Worm (Caenorhabditis elegans) whole organism, L4 larva: Measurements from ENCODE around the gene gln-3.

Source experiments
- D1046.2 ChIP-seq: fragments of 200-800 bp; sonication (Bioruptor generic); IDR thresholded peaks from 2 replicates; pipeline ENCODE4 v1.3.6; 2022; ENCODE audit warnings: missing genetic modification characterization, missing compliant biosample characterization
- F49E8.2 ChIP-seq: sonication (generic microtip); optimal IDR thresholded peaks from 2 replicates; lab custom pipeline; 2016; ENCODE audit warnings: missing compliant biosample characterization, mild to moderate bottlenecking, missing genetic modification characterization, borderline replicate concordance
- T20F7.1 ChIP-seq: fragments of 200-800 bp; sonication (Bioruptor generic); optimal IDR thresholded peaks from 2 replicates; lab custom pipeline; 2018; ENCODE audit warnings: mild to moderate bottlenecking, missing genetic modification characterization, missing compliant biosample characterization
- T26A8.4 ChIP-seq: fragments of 200-800 bp; sonication (Bioruptor generic); IDR thresholded peaks from 2 replicates; pipeline ENCODE4 v1.3.6; 2022; ENCODE audit warnings: missing genetic modification characterization, missing compliant biosample characterization
- Y75B8A.6 ChIP-seq: fragments of 200-800 bp; sonication (Bioruptor generic); IDR thresholded peaks from 2 replicates; pipeline ENCODE4 v1.3.6; 2022; ENCODE audit warnings: missing genetic modification reagents, missing genetic modification characterization, missing compliant biosample characterization
- ZK337.2 ChIP-seq: fragments of 200-800 bp; sonication (Bioruptor generic); IDR thresholded peaks from 2 replicates; pipeline ENCODE4 v1.3.6; 2022; ENCODE audit warnings: missing genetic modification reagents, missing genetic modification characterization, missing compliant biosample characterization
- ZK546.5 ChIP-seq, 2 experiments: sonication (generic microtip); optimal IDR thresholded peaks; 2 replicates each; lab custom pipeline; 2017; ENCODE audit warnings: missing biosample characterization in 2 of 2, missing genetic modification characterization in 2 of 2
- ama-1 ChIP-seq: fragments of 150-350 bp; optimal IDR thresholded peaks from 2 replicates; lab custom pipeline; 2014; ENCODE audit warnings: inconsistent platforms, mixed read lengths
- ceh-20 ChIP-seq: fragments of 200-800 bp; sonication (Bioruptor generic); IDR thresholded peaks from 2 replicates; pipeline ENCODE4 v1.3.6; 2022; ENCODE audit warnings: missing genetic modification reagents, missing genetic modification characterization, missing compliant biosample characterization
- ceh-28 ChIP-seq: fragments of 150-350 bp; optimal IDR thresholded peaks from 2 replicates; lab custom pipeline; 2014; ENCODE audit warnings: missing biosample characterization, missing genetic modification reagents, missing genetic modification characterization
- ceh-82 ChIP-seq: sonication (generic microtip); optimal IDR thresholded peaks from 2 replicates; lab custom pipeline; 2017; ENCODE audit warnings: missing biosample characterization, missing genetic modification characterization
- daf-12 ChIP-seq: fragments of 150-350 bp; optimal IDR thresholded peaks from 2 replicates; lab custom pipeline; 2014; ENCODE audit warnings: missing biosample characterization, missing genetic modification reagents, missing genetic modification characterization
- daf-16 ChIP-seq, 3 experiments: sonication (generic microtip); optimal IDR thresholded peaks; 2 replicates each; lab custom pipeline; 2016 to 2017; ENCODE audit warnings: missing genetic modification characterization in 3 of 3, missing genetic modification reagents in 3 of 3, mild to moderate bottlenecking in 2 of 3, missing compliant biosample characterization in 2 of 3, missing biosample characterization in 1 of 3, moderate library complexity in 1 of 3
- dmd-8 ChIP-seq: fragments of 200-800 bp; sonication (Bioruptor generic); IDR thresholded peaks from 2 replicates; pipeline ENCODE4 v1.3.6; 2022; ENCODE audit warnings: missing genetic modification characterization, missing compliant biosample characterization
- dmd-9 ChIP-seq: fragments of 200-800 bp; sonication (Bioruptor generic); IDR thresholded peaks from 2 replicates; pipeline ENCODE4 v1.3.6; 2022; ENCODE audit warnings: missing genetic modification reagents, missing genetic modification characterization, missing compliant biosample characterization
- dpl-1 ChIP-seq: fragments of 150-350 bp; optimal IDR thresholded peaks from 2 replicates; lab custom pipeline; 2014; ENCODE audit warnings: missing biosample characterization, missing genetic modification reagents, missing genetic modification characterization
- duxl-1 ChIP-seq: sonication (generic microtip); optimal IDR thresholded peaks from 2 replicates; lab custom pipeline; 2016; ENCODE audit warnings: mild to moderate bottlenecking, missing genetic modification characterization, moderate library complexity, missing compliant biosample characterization; ENCODE audit not compliant: poor library complexity
- dve-1 ChIP-seq: sonication (generic microtip); optimal IDR thresholded peaks from 2 replicates; lab custom pipeline; 2017; ENCODE audit warnings: antibody characterized with exemption, mild to moderate bottlenecking, missing genetic modification characterization, missing compliant biosample characterization; ENCODE audit not compliant: insufficient read depth
- egl-27 ChIP-seq: sonication (generic microtip); optimal IDR thresholded peaks from 3 replicates; lab custom pipeline; 2017; ENCODE audit warnings: missing biosample characterization, missing genetic modification reagents, missing genetic modification characterization
- egl-43 ChIP-seq: fragments of 200-800 bp; sonication (Bioruptor generic); IDR thresholded peaks from 2 replicates; pipeline ENCODE4 v1.3.6; 2022; ENCODE audit warnings: missing genetic modification reagents, missing genetic modification characterization, missing compliant biosample characterization
- fos-1 ChIP-seq: fragments of 150-350 bp; optimal IDR thresholded peaks from 2 replicates; lab custom pipeline; 2014; ENCODE audit warnings: missing biosample characterization, missing genetic modification characterization
- gei-8 ChIP-seq: fragments of 200-800 bp; sonication (Bioruptor generic); optimal IDR thresholded peaks from 2 replicates; lab custom pipeline; 2018; ENCODE audit warnings: mild to moderate bottlenecking, missing genetic modification characterization, missing compliant biosample characterization
- hlh-11 ChIP-seq: fragments of 200-800 bp; sonication (Bioruptor generic); optimal IDR thresholded peaks from 2 replicates; lab custom pipeline; 2018; ENCODE audit warnings: mild to moderate bottlenecking, missing genetic modification characterization, missing compliant biosample characterization
- hmg-1.1 ChIP-seq: fragments of 200-800 bp; sonication (Bioruptor generic); IDR thresholded peaks from 2 replicates; pipeline ENCODE4 v1.3.6; 2022; ENCODE audit warnings: missing genetic modification reagents, missing genetic modification characterization, missing compliant biosample characterization
- lim-7 ChIP-seq: fragments of 200-800 bp; sonication (Bioruptor generic); IDR thresholded peaks from 2 replicates; pipeline ENCODE4 v1.3.6; 2022; ENCODE audit warnings: missing genetic modification characterization, missing compliant biosample characterization
- lin-15B ChIP-seq: fragments of 150-350 bp; sonication (generic microtip); optimal IDR thresholded peaks from 3 replicates; lab custom pipeline; 2014; ENCODE audit warnings: missing biosample characterization, missing genetic modification characterization
- lin-29 ChIP-seq: fragments of 200-800 bp; sonication (Bioruptor generic); IDR thresholded peaks from 2 replicates; pipeline ENCODE4 v1.3.6; 2022; ENCODE audit warnings: missing genetic modification reagents, missing genetic modification characterization, missing compliant biosample characterization
- lir-3 ChIP-seq: sonication (generic microtip); optimal IDR thresholded peaks from 2 replicates; lab custom pipeline; 2016; ENCODE audit warnings: mild to moderate bottlenecking, missing genetic modification characterization, missing compliant biosample characterization
- mdl-1 ChIP-seq, 2 experiments: fragments of 150-350 bp in 1 of 2; sonication (generic microtip) in 1 of 2; optimal IDR thresholded peaks; 2 replicates each; lab custom pipeline; 2014 to 2017; ENCODE audit warnings: missing biosample characterization in 2 of 2, missing genetic modification characterization in 2 of 2
- mdt-29 ChIP-seq: fragments of 200-800 bp; sonication (Bioruptor generic); IDR thresholded peaks from 2 replicates; pipeline ENCODE4 v1.3.6; 2022; ENCODE audit warnings: missing genetic modification reagents, missing genetic modification characterization, missing compliant biosample characterization
- mes-2 ChIP-seq: sonication (generic microtip); optimal IDR thresholded peaks from 2 replicates; lab custom pipeline; 2016; ENCODE audit warnings: missing genotype, mild to moderate bottlenecking, missing genetic modification characterization, missing compliant biosample characterization; ENCODE audit not compliant: poor library complexity, severe bottlenecking
- nhr-111 ChIP-seq: fragments of 200-800 bp; sonication (Bioruptor generic); optimal IDR thresholded peaks from 2 replicates; lab custom pipeline; 2018; ENCODE audit warnings: mild to moderate bottlenecking, missing genetic modification characterization, missing compliant biosample characterization
- nhr-237 ChIP-seq: sonication (generic microtip); optimal IDR thresholded peaks from 2 replicates; lab custom pipeline; 2017; ENCODE audit warnings: missing biosample characterization, missing genetic modification characterization
- nhr-42 ChIP-seq: fragments of 200-800 bp; sonication (Bioruptor generic); IDR thresholded peaks from 2 replicates; pipeline ENCODE4 v1.3.6; 2022; ENCODE audit warnings: missing genetic modification characterization, missing compliant biosample characterization
- nhr-6 ChIP-seq: fragments of 150-350 bp; optimal IDR thresholded peaks from 2 replicates; lab custom pipeline; 2014; ENCODE audit warnings: missing biosample characterization, missing genetic modification characterization
- nhr-76 ChIP-seq: fragments of 150-350 bp; optimal IDR thresholded peaks from 2 replicates; lab custom pipeline; 2014; ENCODE audit warnings: missing biosample characterization, missing genetic modification characterization
- php-3 ChIP-seq: fragments of 200-800 bp; sonication (Bioruptor generic); IDR thresholded peaks from 2 replicates; pipeline ENCODE4 v1.3.6; 2022; ENCODE audit warnings: missing genetic modification reagents, missing genetic modification characterization, missing compliant biosample characterization
- pqm-1 ChIP-seq: sonication (generic microtip); optimal IDR thresholded peaks from 2 replicates; lab custom pipeline; 2017; ENCODE audit warnings: missing biosample characterization, missing genetic modification characterization
- rbr-2 ChIP-seq: sonication (generic microtip); optimal IDR thresholded peaks from 2 replicates; lab custom pipeline; 2016; ENCODE audit warnings: missing genotype, missing genetic modification characterization, missing compliant biosample characterization
- saeg-2 ChIP-seq: fragments of 200-800 bp; sonication (Bioruptor generic); IDR thresholded peaks from 2 replicates; pipeline ENCODE4 v1.3.6; 2022; ENCODE audit warnings: missing genetic modification reagents, missing genetic modification characterization, missing compliant biosample characterization
- set-16 ChIP-seq: fragments of 200-800 bp; sonication (Bioruptor generic); IDR thresholded peaks from 2 replicates; pipeline ENCODE4 v1.3.6; 2022; ENCODE audit warnings: missing genetic modification reagents, missing genetic modification characterization, missing compliant biosample characterization
- snpc-1.2 ChIP-seq: fragments of 200-800 bp; sonication (Bioruptor generic); IDR thresholded peaks from 2 replicates; pipeline ENCODE4 v1.3.6; 2022; ENCODE audit warnings: missing genetic modification reagents, missing genetic modification characterization, missing compliant biosample characterization
- spr-1 ChIP-seq: sonication (generic microtip); optimal IDR thresholded peaks from 2 replicates; lab custom pipeline; 2016; ENCODE audit warnings: mild to moderate bottlenecking, missing genetic modification characterization, missing compliant biosample characterization
- spr-3 ChIP-seq: fragments of 200-800 bp; sonication (Bioruptor generic); optimal IDR thresholded peaks from 2 replicates; lab custom pipeline; 2018; ENCODE audit warnings: mild to moderate bottlenecking, missing genetic modification characterization, missing compliant biosample characterization
- tag-97 ChIP-seq: fragments of 200-800 bp; sonication (Bioruptor generic); IDR thresholded peaks from 2 replicates; pipeline ENCODE4 v1.3.6; 2022; ENCODE audit warnings: missing genetic modification characterization, missing compliant biosample characterization
- unc-130 ChIP-seq: sonication (generic microtip); optimal IDR thresholded peaks from 2 replicates; lab custom pipeline; 2016; ENCODE audit warnings: missing genetic modification reagents, missing genetic modification characterization, missing compliant biosample characterization
- zfp-2 ChIP-seq: sonication (generic microtip); optimal IDR thresholded peaks from 2 replicates; lab custom pipeline; 2016; ENCODE audit warnings: mild to moderate bottlenecking, missing genetic modification characterization, missing compliant biosample characterization

gln-3 gene

ce11 chrIV:16171326-16171725, 848 bp upstream of the gln-3 start (continued):
- no peak for TF ChIP-seq ZK546.5 (tag; optimal IDR thresholded peaks at IDR 0.05; lab: Kevin White, UChicago)
- no peak for TF ChIP-seq nhr-6 (tag; lab: Kevin White, UChicago)
- peak; percentile 62 for TF ChIP-seq dve-1
- peak; percentile 25 for TF ChIP-seq ama-1
- TF ChIP-seq, all 104 proteins: peak for 12

- no peak for TF ChIP-seq mes-2
- no peak for TF ChIP-seq spr-3
- no peak for TF ChIP-seq fos-1 (tag; lab: Kevin White, UChicago)
- no peak for TF ChIP-seq pqm-1
- no peak for TF ChIP-seq nhr-111 (GFP tag; lab: Kevin White, UChicago)
- no peak for TF ChIP-seq set-16 (GFP tag; lab: Robert Waterston, UW)
- no peak for TF ChIP-seq unc-130 (GFP tag; lab: Kevin White, UChicago)
- peak; percentile 26 for TF ChIP-seq ama-1
- TF ChIP-seq dpl-1 (GFP tag; lab: Kevin White, UChicago), result no peak
- TF ChIP-seq lim-7 (GFP tag; lab: Robert Waterston, UW), result no peak
- TF ChIP-seq mdt-29 (GFP tag; lab: Robert Waterston, UW), result no peak
- TF ChIP-seq nhr-42 (GFP tag; lab: Robert Waterston, UW), result no peak
- TF ChIP-seq ceh-20, result no peak
- TF ChIP-seq egl-27 (tag; lab: Kevin White, UChicago), result no peak
- 0 out of 2 replicates have a peak, but pooled peaks have one; percentile 15 for TF ChIP-seq php-3 (GFP tag; lab: Robert Waterston, UW)
- TF ChIP-seq dmd-9 (GFP tag; lab: Robert Waterston, UW), result no peak
- TF ChIP-seq nhr-76 (tag; lab: Kevin White, UChicago), result no peak
- TF ChIP-seq mdl-1 (tag; optimal IDR thresholded peaks at IDR 0.05; lab: Kevin White, UChicago), result peak in 1 of 2 experiments; percentile 14
- TF ChIP-seq T26A8.4 (GFP tag; lab: Robert Waterston, UW), result peak; percentile 37; the same call in 1 of the 2 replicates
- TF ChIP-seq rbr-2 (tag; lab: Kevin White, UChicago), result no peak
- TF ChIP-seq nhr-237 (tag; lab: Kevin White, UChicago), result no peak
- no peak for TF ChIP-seq egl-43 (GFP tag; lab: Robert Waterston, UW)
- 0 out of 2 replicates have a peak, but pooled peaks have one; percentile 43 for TF ChIP-seq Y75B8A.6
- TF ChIP-seq lin-15B (tag; lab: Kevin White, UChicago), result no peak
- TF ChIP-seq snpc-1.2, result no peak; the same call in 1 of the 2 replicates
- no peak for TF ChIP-seq zfp-2 (tag; lab: Kevin White, UChicago)
- 0 out of 2 replicates have a peak, but pooled peaks have one; percentile 28 for TF ChIP-seq dmd-8 (GFP tag; lab: Robert Waterston, UW)
- TF ChIP-seq saeg-2 (GFP tag; lab: Robert Waterston, UW), result no peak
- TF ChIP-seq hlh-11, result peak; percentile 72
- no peak for TF ChIP-seq ceh-28
- TF ChIP-seq hmg-1.1 (GFP tag; lab: Robert Waterston, UW), result no peak
- TF ChIP-seq F49E8.2 (tag; lab: Kevin White, UChicago), result no peak
- peak; percentile 61 for TF ChIP-seq dve-1
- no peak for TF ChIP-seq T20F7.1 (GFP tag; lab: Kevin White, UChicago)
- TF ChIP-seq duxl-1, result no peak
- TF ChIP-seq tag-97 (GFP tag; lab: Robert Waterston, UW), result no peak
- TF ChIP-seq daf-16 (GFP tag; optimal IDR thresholded peaks at IDR 0.05; lab: Kevin White, UChicago), result no peak
- peak; percentile 56 for TF ChIP-seq daf-16 (tag; optimal IDR thresholded peaks at IDR 0.05; lab: Kevin White, UChicago)
- no peak; the same call in 1 of the 2 replicates for TF ChIP-seq ZK337.2 (GFP tag; lab: Robert Waterston, UW)
- no peak for TF ChIP-seq D1046.2 (GFP tag; lab: Robert Waterston, UW)
- TF ChIP-seq ceh-82 (tag; lab: Kevin White, UChicago), result no peak
- TF ChIP-seq nhr-6 (tag; lab: Kevin White, UChicago), result no peak
- TF ChIP-seq gei-8 (GFP tag; lab: Kevin White, UChicago), result peak; percentile 51
- no peak for TF ChIP-seq lin-29
- TF ChIP-seq ZK546.5 (tag; optimal IDR thresholded peaks at IDR 0.05; lab: Kevin White, UChicago), result no peak
- TF ChIP-seq spr-1 (tag; lab: Kevin White, UChicago), result no peak
- no peak for TF ChIP-seq daf-12 (tag; lab: Kevin White, UChicago)
- TF ChIP-seq lir-3, result no peak
Observed at ce11 chrIV:16169443-16170105, 904 bp downstream of the gln-3 start.
